Worm (Caenorhabditis elegans) whole organism, L4/young adult: ENCODE data around the gene irld-33.

ENCODE experiments used
- dao-5 ChIP-seq: sonication (generic microtip); optimal IDR thresholded peaks from 2 replicates; lab custom pipeline; 2016; ENCODE audit warnings: missing genotype, missing genetic modification characterization, moderate library complexity, missing compliant biosample characterization
- him-1 ChIP-seq: sonication (generic microtip); optimal IDR thresholded peaks from 2 replicates; lab custom pipeline; 2016; ENCODE audit warnings: missing genotype, missing genetic modification reagents, missing genetic modification characterization, missing compliant biosample characterization

ce11 chrII:1714772-1715353 lies 24.0 kb upstream of the irld-33 start, which contains the start of gene btb-6:
- no peak for TF ChIP-seq him-1 (tag; lab: Kevin White, UChicago)
- TF ChIP-seq dao-5: no peak
